Fruit fly (Drosophila melanogaster) whole organism, prepupa: ENCODE results near the gene TTLL5.
"Not testable (repeated sequence)": the region's sequence is repeated elsewhere in the genome, so short reads cannot be mapped to it uniquely, and the experiment has no call there.

Experiments
- CG10669 ChIP-seq: fragments of 200-800 bp; sonication (Bioruptor generic); optimal IDR thresholded peaks from 3 replicates; lab custom pipeline; 2018; ENCODE audit warnings: missing biosample characterization, mild to moderate bottlenecking, missing genetic modification characterization, moderate library complexity
- CG11762 ChIP-seq: fragments of 200-800 bp; sonication (Bioruptor generic); optimal IDR thresholded peaks from 3 replicates; lab custom pipeline; 2016; ENCODE audit warnings: missing biosample characterization, missing genetic modification characterization; ENCODE audit not compliant: insufficient read depth
- CG11902 ChIP-seq: fragments of 200-800 bp; sonication (Bioruptor generic); optimal IDR thresholded peaks from 3 replicates; lab custom pipeline; 2016; ENCODE audit warnings: missing biosample characterization, missing genetic modification characterization
- CG1621 ChIP-seq: fragments of 200-800 bp; sonication (Bioruptor generic); optimal IDR thresholded peaks from 3 replicates; lab custom pipeline; 2018; ENCODE audit warnings: missing biosample characterization, mild to moderate bottlenecking, missing genetic modification characterization
- CG32006 ChIP-seq: fragments of 200-800 bp; sonication (Bioruptor generic); optimal IDR thresholded peaks from 3 replicates; lab custom pipeline; 2017; ENCODE audit warnings: missing biosample characterization, mild to moderate bottlenecking, missing genetic modification characterization
- CG34406 ChIP-seq: fragments of 200-800 bp; sonication (Bioruptor generic); optimal IDR thresholded peaks from 3 replicates; lab custom pipeline; 2016; ENCODE audit warnings: missing biosample characterization, missing genetic modification characterization
- CG3919 ChIP-seq: fragments of 200-800 bp; sonication (Bioruptor generic); optimal IDR thresholded peaks from 3 replicates; lab custom pipeline; 2016; ENCODE audit warnings: missing biosample characterization, missing genetic modification characterization
- CG6276 ChIP-seq: fragments of 200-800 bp; sonication (Bioruptor generic); optimal IDR thresholded peaks from 2 replicates; lab custom pipeline; 2017; ENCODE audit warnings: missing biosample characterization, mild to moderate bottlenecking, missing genetic modification characterization
- CG6792 ChIP-seq: fragments of 200-800 bp; sonication (Bioruptor generic); optimal IDR thresholded peaks from 3 replicates; lab custom pipeline; 2016; ENCODE audit warnings: missing biosample characterization, missing genetic modification characterization
- CG6854 ChIP-seq: fragments of 200-800 bp; sonication (Bioruptor generic); optimal IDR thresholded peaks from 2 replicates; lab custom pipeline; 2017; ENCODE audit warnings: missing biosample characterization, mild to moderate bottlenecking, missing genetic modification characterization
- CG7368 ChIP-seq: fragments of 200-800 bp; sonication (Bioruptor generic); optimal IDR thresholded peaks from 3 replicates; lab custom pipeline; 2016; ENCODE audit warnings: missing biosample characterization, missing genetic modification characterization
- CG8119 ChIP-seq: fragments of 200-800 bp; sonication (Bioruptor generic); IDR thresholded peaks from 3 replicates; pipeline ENCODE4 v1.3.6; 2022; ENCODE audit warnings: missing biosample characterization, missing genetic modification characterization
- CG8319 ChIP-seq: fragments of 200-800 bp; sonication (Bioruptor generic); optimal IDR thresholded peaks from 3 replicates; lab custom pipeline; 2016; ENCODE audit warnings: missing biosample characterization, missing genetic modification characterization
- CG9139 ChIP-seq: fragments of 200-800 bp; sonication (Bioruptor generic); optimal IDR thresholded peaks from 3 replicates; lab custom pipeline; 2017; ENCODE audit warnings: missing biosample characterization, mild to moderate bottlenecking, missing genetic modification characterization
- Eip78C ChIP-seq: fragments of 200-800 bp; sonication (Bioruptor generic); peaks from one replicate; lab custom pipeline; 2016; ENCODE audit warnings: missing biosample characterization, missing genetic modification characterization
- Met ChIP-seq: fragments of 200-800 bp; sonication (Bioruptor generic); optimal IDR thresholded peaks from 3 replicates; lab custom pipeline; 2016; ENCODE audit warnings: missing biosample characterization, missing genetic modification characterization
- Sox14 ChIP-seq: fragments of 200-800 bp; sonication (Bioruptor generic); optimal IDR thresholded peaks from 3 replicates; lab custom pipeline; 2016; ENCODE audit warnings: missing biosample characterization, missing genetic modification characterization
- Sox15 ChIP-seq: fragments of 200-800 bp; sonication (Bioruptor generic); optimal IDR thresholded peaks from 3 replicates; lab custom pipeline; 2016; ENCODE audit warnings: missing biosample characterization, missing genetic modification characterization
- acj6 ChIP-seq: fragments of 200-800 bp; sonication (Bioruptor generic); optimal IDR thresholded peaks from 3 replicates; lab custom pipeline; 2016; ENCODE audit warnings: missing biosample characterization, missing genetic modification characterization
- cyc ChIP-seq: fragments of 200-800 bp; sonication (Bioruptor generic); optimal IDR thresholded peaks from 3 replicates; lab custom pipeline; 2016; ENCODE audit warnings: missing biosample characterization, missing genetic modification characterization
- dsx ChIP-seq: fragments of 200-800 bp; optimal IDR thresholded peaks from 3 replicates; lab custom pipeline; 2019; ENCODE audit warnings: missing biosample characterization, mild to moderate bottlenecking, missing genetic modification characterization, moderate library complexity; ENCODE audit not compliant: poor library complexity, severe bottlenecking
- esn ChIP-seq: fragments of 200-800 bp; sonication (Bioruptor generic); optimal IDR thresholded peaks from 2 replicates; lab custom pipeline; 2016; ENCODE audit warnings: missing biosample characterization, mild to moderate bottlenecking, missing genetic modification characterization, moderate library complexity
- fkh ChIP-seq: fragments of 200-800 bp; sonication (Bioruptor generic); optimal IDR thresholded peaks from 3 replicates; lab custom pipeline; 2017; ENCODE audit warnings: missing biosample characterization, mild to moderate bottlenecking, missing genetic modification characterization, moderate library complexity
- net ChIP-seq: fragments of 200-800 bp; sonication (Bioruptor generic); optimal IDR thresholded peaks from 3 replicates; lab custom pipeline; 2016; ENCODE audit warnings: missing biosample characterization, missing genetic modification characterization
- spab ChIP-seq: fragments of 200-800 bp; sonication (Bioruptor generic); optimal IDR thresholded peaks from 2 replicates; lab custom pipeline; 2017; ENCODE audit warnings: missing biosample characterization, mild to moderate bottlenecking, missing genetic modification characterization, missing genetic modification reagents
- ss ChIP-seq, 2 experiments: fragments of 200-800 bp; sonication (Bioruptor generic); optimal IDR thresholded peaks; 2 replicates in 1 of 2; 3 replicates in 1 of 2; lab custom pipeline; 2017 to 2018; ENCODE audit warnings: mild to moderate bottlenecking in 2 of 2, missing biosample characterization in 2 of 2, missing genetic modification characterization in 2 of 2, moderate library complexity in 1 of 2
- svp ChIP-seq: fragments of 200-800 bp; sonication (Bioruptor generic); peaks from one replicate; lab custom pipeline; 2016; ENCODE audit warnings: missing biosample characterization, missing genetic modification characterization
- topi ChIP-seq: fragments of 200-800 bp; sonication (Bioruptor generic); optimal IDR thresholded peaks from 3 replicates; lab custom pipeline; 2016; ENCODE audit warnings: missing biosample characterization, missing genetic modification characterization
- vri ChIP-seq: fragments of 200-800 bp; sonication (Bioruptor generic); optimal IDR thresholded peaks from 3 replicates; lab custom pipeline; 2016; ENCODE audit warnings: missing biosample characterization, mild to moderate bottlenecking, missing genetic modification characterization

Gene TTLL5

DNA sequence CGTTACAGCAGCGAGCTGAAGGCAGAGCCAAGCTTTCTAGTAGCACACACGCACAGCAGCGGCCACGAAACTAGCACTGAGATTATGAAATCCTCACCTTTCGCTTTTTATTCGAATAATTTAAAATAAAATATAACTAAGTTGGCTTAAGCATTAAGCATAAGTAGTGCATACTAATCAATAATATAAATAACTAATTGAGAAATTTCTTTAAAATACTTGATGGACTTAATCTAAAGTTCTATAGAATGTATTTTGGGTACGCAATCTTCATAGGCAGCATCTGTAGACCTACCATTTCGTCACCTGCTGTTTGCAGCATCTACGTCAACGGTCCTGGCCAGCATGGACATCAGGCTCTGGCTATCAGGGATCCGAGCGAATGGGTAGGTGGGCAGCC is 29.6 kb upstream of the TTLL5 start:
- TF ChIP-seq CG32006 (GFP tag; lab: Kevin White, UChicago) (peak; percentile 2), CG11762 (GFP tag; lab: Kevin White, UChicago) (no peak), dsx (no peak), Sox15 (GFP tag; lab: Kevin White, UChicago) (no peak), net (no peak), Eip78C (GFP tag; lab: Kevin White, UChicago) (peak; percentile 27), vri (GFP tag; lab: Kevin White, UChicago) (no peak), topi (GFP tag; lab: Kevin White, UChicago) (no peak), svp (GFP tag; lab: Kevin White, UChicago) (peak; percentile 15)

DNA sequence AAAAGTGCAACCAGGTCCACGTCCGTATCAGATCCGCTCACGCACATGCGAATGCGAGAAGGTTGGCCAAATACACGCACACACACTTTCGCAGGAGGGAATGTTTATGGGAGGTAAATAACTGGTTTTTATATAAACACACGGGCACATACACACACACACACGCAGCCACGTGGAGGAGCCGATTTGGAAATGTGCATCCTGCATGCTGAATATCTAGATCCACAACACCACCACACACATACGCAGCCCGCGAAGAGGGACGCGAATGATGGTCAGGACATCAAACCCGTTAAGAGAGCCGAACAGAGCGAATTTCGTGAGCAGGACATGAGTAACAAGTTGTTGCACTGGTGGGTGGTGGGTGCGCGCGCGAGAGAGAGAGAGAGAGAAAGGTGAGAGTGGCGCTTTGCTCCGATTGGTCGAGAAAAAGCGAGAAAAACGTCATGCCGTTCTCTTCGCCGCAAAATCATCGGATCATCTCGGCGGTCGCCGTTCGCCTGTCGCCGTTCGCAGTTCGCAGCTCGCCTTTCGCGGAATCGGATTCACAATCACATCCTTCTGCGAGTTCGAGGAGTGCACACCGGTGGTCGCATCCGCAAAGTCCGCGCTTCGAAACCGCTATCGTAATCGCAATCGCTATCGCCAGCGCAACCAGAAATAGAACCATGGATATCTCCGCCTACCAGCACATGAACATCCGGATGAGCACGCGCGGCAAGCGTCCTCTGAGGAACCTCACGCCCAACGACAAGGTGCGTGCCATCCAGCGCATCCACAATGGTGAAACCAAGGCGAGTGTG is 15.0 kb upstream of the TTLL5 start, which contains the start of gene danr:
danr (plus strand) TSS at position 508 of the 803 bp plus-strand sequence.
- no peak for TF ChIP-seq CG34406 (GFP tag; lab: Kevin White, UChicago)
- no peak for TF ChIP-seq CG6792 (GFP tag; lab: Kevin White, UChicago)
- peak; percentile 59 for TF ChIP-seq Eip78C (GFP tag; lab: Kevin White, UChicago)
- TF ChIP-seq CG8319 (GFP tag; lab: Kevin White, UChicago) = no peak
- no peak for TF ChIP-seq CG10669
- peak; percentile 31 for TF ChIP-seq CG6854 (GFP tag; lab: Kevin White, UChicago)
- no peak for TF ChIP-seq CG11902 (GFP tag; lab: Kevin White, UChicago)
- TF ChIP-seq CG1621 = peak; percentile 47
- TF ChIP-seq ss (GFP tag; optimal IDR thresholded peaks at IDR 0.05; lab: Kevin White, UChicago) = peak in 1 of 2 experiments; percentile 69
- TF ChIP-seq CG3919 (GFP tag; lab: Kevin White, UChicago) = no peak
- TF ChIP-seq spab = no peak
- TF ChIP-seq acj6 = no peak
- TF ChIP-seq cyc (GFP tag; lab: Kevin White, UChicago) = no peak
- TF ChIP-seq CG7368 (GFP tag; lab: Kevin White, UChicago) = no peak
- no peak for TF ChIP-seq Met (GFP tag; lab: Kevin White, UChicago)
- no peak for TF ChIP-seq fkh (GFP tag; lab: Kevin White, UChicago)
- TF ChIP-seq CG8119 (GFP tag; lab: Robert Waterston, UW) = no peak
- TF ChIP-seq CG6276 (GFP tag; lab: Kevin White, UChicago) = no peak
- TF ChIP-seq, all 60 proteins: peak for 4

- not testable (repeated sequence) for TF ChIP-seq CG3919 (GFP tag; lab: Kevin White, UChicago); svp (GFP tag; lab: Kevin White, UChicago); CG9139
These were observed 8.3 kb upstream of the TTLL5 start, which contains the start of gene Bili for dm6 chr3R:25131042-25131441. TSS of gene Bili (plus strand) at chr3R:25131306.

DNA sequence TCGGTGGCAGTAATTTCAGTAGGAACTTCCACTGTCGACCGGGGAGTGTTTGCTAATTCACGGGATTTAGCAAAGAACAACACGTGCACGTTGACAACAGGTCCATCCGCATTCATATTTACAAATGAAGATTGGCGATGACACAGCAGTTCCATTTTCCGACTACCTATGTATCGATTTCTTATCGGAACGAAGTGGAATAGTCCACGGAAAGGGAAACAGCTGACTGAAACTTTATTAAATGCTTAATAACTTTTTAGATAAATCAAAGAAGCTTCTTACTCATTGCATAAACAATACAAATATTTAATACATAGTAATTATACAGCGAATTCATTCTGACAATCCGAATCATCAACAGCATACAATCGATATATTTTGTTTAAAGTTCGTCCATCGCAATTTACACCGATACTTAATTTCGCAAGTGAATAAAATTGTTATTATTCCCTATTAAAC is 4.5 kb upstream of the TTLL5 start, which contains the start of the genes Mocs2A, Mocs2B and Clbn:
Mocs2A (minus strand) TSS at position 129 of the 459 bp plus-strand sequence.
Mocs2B (minus strand) TSS at position 129 of the 459 bp plus-strand sequence.
Clbn (plus strand) TSS at position 272 of the 459 bp plus-strand sequence.
- TF ChIP-seq Sox14 (GFP tag; lab: Kevin White, UChicago) = no peak
- peak; percentile 66 for TF ChIP-seq fkh (GFP tag; lab: Kevin White, UChicago)
- TF ChIP-seq esn (GFP tag; lab: Kevin White, UChicago) = peak; percentile 7
- no peak for TF ChIP-seq ss (GFP tag; optimal IDR thresholded peaks at IDR 0.05; lab: Kevin White, UChicago)

dm6 chr3R:25126823-25127222 is 4.1 kb upstream of the TTLL5 start:
- TF ChIP-seq svp (GFP tag; lab: Kevin White, UChicago) (peak; percentile 54), CG6792 (GFP tag; lab: Kevin White, UChicago) (no peak)
